Worm (Caenorhabditis elegans): Measurements from ENCODE around the gene F53A9.9.

F53A9.9 gene

DNA sequence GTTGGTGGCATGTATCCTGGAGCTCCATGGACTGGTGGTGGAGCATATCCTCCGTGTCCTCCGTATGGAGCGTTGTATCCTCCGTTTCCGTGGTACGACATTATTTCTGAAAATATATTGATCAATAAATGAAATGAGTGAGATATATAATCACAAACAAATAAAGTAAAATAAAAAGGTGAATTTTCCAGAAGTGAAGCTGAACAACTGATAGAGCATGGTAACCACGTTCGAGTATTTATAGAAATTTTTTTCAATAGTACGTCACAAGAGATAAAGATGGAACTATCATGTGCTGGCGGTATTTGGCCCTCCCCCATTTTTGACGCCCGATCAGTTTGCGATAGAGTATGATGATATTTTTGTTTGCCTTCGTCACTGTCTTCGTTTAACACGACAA lies 3.7 kb downstream of the F53A9.9 start, which contains the start of gene F53A9.7:
F53A9.7 (minus strand) TSS at position 101 of the 400 bp plus-strand sequence.
- TF ChIP-seq hlh-11 (tag; optimal IDR thresholded peaks at IDR 0.05) (no peak), aha-1 (tag) (peak; percentile 25), unc-62 (GFP tag; optimal IDR thresholded peaks at IDR 0.05 in 1 of 2) (peak in 1 of 2 experiments; percentile 60), unc-62 (tag; optimal IDR thresholded peaks at IDR 0.05) (no peak), mdt-29 (GFP tag; IDR thresholded peaks at IDR 0.05) (no peak), nhr-11 (tag; optimal IDR thresholded peaks at IDR 0.05) (no peak), lin-1 (GFP tag; IDR thresholded peaks at IDR 0.05) (no peak), mes-2 (tag; optimal IDR thresholded peaks at IDR 0.05; ENCODE audit: poor library complexity, severe bottlenecking) (no peak), nhr-10 (tag; optimal IDR thresholded peaks at IDR 0.05) (no peak), dve-1 (tag; optimal IDR thresholded peaks at IDR 0.05; ENCODE audit: insufficient read depth) (peak; percentile 13), rbr-2 (tag; optimal IDR thresholded peaks at IDR 0.05) (no peak), R02D3.7 (tag; optimal IDR thresholded peaks at IDR 0.05) (no peak), ama-1 (optimal IDR thresholded peaks at IDR 0.05) (no peak), F10B5.3 (tag; optimal IDR thresholded peaks at IDR 0.05) (no peak), lin-13 (GFP tag; optimal IDR thresholded peaks at IDR 0.05) (no peak), ctbp-1 (GFP tag; IDR thresholded peaks at IDR 0.05) (no peak), jun-1 (tag; optimal IDR thresholded peaks at IDR 0.05) (no peak), spr-1 (tag; optimal IDR thresholded peaks at IDR 0.05) (no peak), lin-29 (GFP tag; IDR thresholded peaks at IDR 0.05) (no peak), lim-7 (GFP tag; IDR thresholded peaks at IDR 0.05) (no peak), vab-7 (GFP tag; IDR thresholded peaks at IDR 0.05) (no peak)

DNA sequence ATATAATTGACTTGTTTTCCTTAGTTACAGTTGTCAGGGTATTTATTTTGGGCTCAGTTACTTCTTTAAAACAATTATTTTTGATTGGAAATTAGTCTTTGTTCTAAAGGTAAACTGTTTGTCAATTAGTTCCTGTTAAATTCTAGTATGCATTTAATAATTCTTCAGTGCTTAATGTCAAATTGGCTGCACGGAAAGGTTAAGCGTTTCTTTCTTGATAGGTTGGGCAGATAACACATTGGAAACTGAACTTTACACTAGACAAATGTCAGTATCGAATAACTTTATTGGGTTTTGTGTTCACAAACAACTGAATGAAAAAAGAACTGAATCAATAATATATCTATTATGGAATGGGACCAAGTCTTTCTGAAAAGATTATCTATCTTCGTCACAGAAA lies 5.7 kb downstream of the F53A9.9 start:
- TF ChIP-seq nhr-11 (tag; optimal IDR thresholded peaks at IDR 0.05) (no peak), lin-38 (GFP tag; IDR thresholded peaks at IDR 0.05) (no peak), dve-1 (tag; optimal IDR thresholded peaks at IDR 0.05; ENCODE audit: insufficient read depth) (peak; percentile 42), hlh-30 (tag; optimal IDR thresholded peaks at IDR 0.05; ENCODE audit: insufficient read depth) (no peak), php-3 (GFP tag; IDR thresholded peaks at IDR 0.05) (0 out of 2 replicates have a peak, but pooled peaks have one; percentile 10), dmd-6 (GFP tag; IDR thresholded peaks at IDR 0.05) (peak; percentile 42), unc-62 (GFP tag; optimal IDR thresholded peaks at IDR 0.05 in 1 of 2) (no peak), unc-62 (tag; optimal IDR thresholded peaks at IDR 0.05) (no peak), lin-29 (GFP tag; IDR thresholded peaks at IDR 0.05) (no peak), aha-1 (tag) (peak; percentile 16), daf-16 (GFP tag; optimal IDR thresholded peaks at IDR 0.05) (no peak), daf-16 (tag; optimal IDR thresholded peaks at IDR 0.05) (peak; percentile 66)

DNA sequence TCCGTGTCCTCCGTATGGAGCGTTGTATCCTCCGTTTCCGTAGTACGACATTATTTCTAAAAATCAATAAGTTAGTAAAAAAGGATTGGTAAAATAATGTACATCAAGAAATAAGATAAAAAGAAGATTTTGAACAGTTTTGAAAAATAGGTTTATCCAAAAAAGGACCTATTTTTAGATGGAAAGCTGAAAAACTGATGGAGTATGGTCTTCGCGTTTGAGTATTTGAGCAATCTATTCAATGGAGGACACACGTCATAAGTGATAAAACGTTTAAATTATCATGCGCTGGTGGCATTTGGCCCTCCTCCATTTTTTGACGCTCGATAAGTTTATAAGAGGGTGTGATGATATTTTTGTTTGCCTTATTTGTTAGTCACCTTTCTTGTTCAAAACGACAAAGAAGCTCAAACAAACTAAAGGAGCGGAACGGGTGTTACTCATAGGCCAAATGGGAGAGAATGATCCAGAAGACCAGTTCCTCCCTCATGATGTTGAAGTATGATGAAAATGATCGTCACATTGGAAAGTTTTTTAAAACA lies 6.7 kb downstream of the F53A9.9 start, which contains the start of gene F53A9.6:
F53A9.6 (minus strand) TSS at position 51 of the 542 bp plus-strand sequence.
- no peak for TF ChIP-seq dmd-9 (GFP tag; IDR thresholded peaks at IDR 0.05)
- peak; percentile 40 for TF ChIP-seq hlh-11 (tag; optimal IDR thresholded peaks at IDR 0.05)
- no peak for TF ChIP-seq lin-1 (GFP tag; IDR thresholded peaks at IDR 0.05)
- TF ChIP-seq dve-1 (tag; optimal IDR thresholded peaks at IDR 0.05; ENCODE audit: insufficient read depth), result peak; percentile 79
- TF ChIP-seq aha-1 (tag), result no peak
- TF ChIP-seq R02D3.7 (tag; optimal IDR thresholded peaks at IDR 0.05), result no peak
- TF ChIP-seq unc-62 (GFP tag; optimal IDR thresholded peaks at IDR 0.05 in 1 of 2), result peak in 1 of 2 experiments; percentile 78
- TF ChIP-seq unc-62 (tag; optimal IDR thresholded peaks at IDR 0.05), result no peak
- no peak for TF ChIP-seq ceh-32 (tag; optimal IDR thresholded peaks at IDR 0.05; ENCODE audit: poor library complexity)
- TF ChIP-seq pqm-1 (tag; optimal IDR thresholded peaks at IDR 0.05), result peak; percentile 23
- TF ChIP-seq hif-1 (tag; optimal IDR thresholded peaks at IDR 0.05), result no peak
- peak; percentile 33 for TF ChIP-seq mep-1 (tag; optimal IDR thresholded peaks at IDR 0.05)
- TF ChIP-seq fos-1 (tag; optimal IDR thresholded peaks at IDR 0.05), result no peak
- TF ChIP-seq zip-2 (tag; optimal IDR thresholded peaks at IDR 0.05), result no peak
- no peak for TF ChIP-seq mdl-1 (tag; optimal IDR thresholded peaks at IDR 0.05)
- TF ChIP-seq duxl-1 (tag; optimal IDR thresholded peaks at IDR 0.05; ENCODE audit: poor library complexity), result no peak
- TF ChIP-seq nhr-6 (tag; optimal IDR thresholded peaks at IDR 0.05), result peak; percentile 86
- TF ChIP-seq hlh-30 (tag; optimal IDR thresholded peaks at IDR 0.05; ENCODE audit: insufficient read depth), result peak; percentile 63
- peak; percentile 21 for TF ChIP-seq mes-2 (tag; optimal IDR thresholded peaks at IDR 0.05; ENCODE audit: poor library complexity, severe bottlenecking)
- no peak for TF ChIP-seq nhr-102 (tag; optimal IDR thresholded peaks at IDR 0.05)
- TF ChIP-seq daf-16 (GFP tag; optimal IDR thresholded peaks at IDR 0.05), result no peak
- peak; percentile 47 for TF ChIP-seq daf-16 (tag; optimal IDR thresholded peaks at IDR 0.05)
- TF ChIP-seq dmd-6 (GFP tag; IDR thresholded peaks at IDR 0.05), result peak; percentile 45; the same call in 1 of the 2 replicates
- TF ChIP-seq Y105C5A.15 (GFP tag; IDR thresholded peaks at IDR 0.05), result no peak
- TF ChIP-seq F10B5.3 (tag; optimal IDR thresholded peaks at IDR 0.05), result no peak
- no peak for TF ChIP-seq ces-1 (GFP tag; optimal IDR thresholded peaks at IDR 0.05)

All from whole organism, L4 larva.